Worm (Caenorhabditis elegans) whole organism, midembryonic: ENCODE measurements around the gene W06G6.17.

Source experiments
- T22C8.4 ChIP-seq: fragments of 200-800 bp; sonication (Bioruptor generic); IDR thresholded peaks from 2 replicates; pipeline ENCODE4 v1.3.6; 2022; ENCODE audit warnings: missing genetic modification characterization, missing compliant biosample characterization
- flt-1 ChIP-seq: fragments of 200-800 bp; sonication (Bioruptor generic); IDR thresholded peaks from 2 replicates; pipeline ENCODE4 v1.3.6; 2022; ENCODE audit warnings: missing genetic modification characterization, missing compliant biosample characterization
- med-1 ChIP-seq: sonication (generic microtip); optimal IDR thresholded peaks from 2 replicates; lab custom pipeline; 2017; ENCODE audit warnings: missing genetic modification characterization, mild to moderate bottlenecking, missing compliant biosample characterization, antibody characterized with exemption, missing genetic modification reagents; ENCODE audit not compliant: insufficient read depth
- ztf-29 ChIP-seq: fragments of 200-800 bp; sonication (Bioruptor generic); IDR thresholded peaks from 2 replicates; pipeline ENCODE4 v1.3.6; 2022; ENCODE audit warnings: missing genetic modification reagents, missing genetic modification characterization, missing compliant biosample characterization

- no peak for TF ChIP-seq med-1 (GFP tag; lab: Kevin White, UChicago)
- no peak for TF ChIP-seq T22C8.4 (GFP tag; lab: Robert Waterston, UW)
- no peak for TF ChIP-seq flt-1 (GFP tag; lab: Robert Waterston, UW)
- no peak for TF ChIP-seq ztf-29 (GFP tag; lab: Robert Waterston, UW)
Measured at ce11 chrV:16687227-16687626, 42.2 kb upstream of the W06G6.17 start, which contains the start of gene srz-102.
